Worm (Caenorhabditis elegans): ENCODE data around the gene rps-9.

DNA sequence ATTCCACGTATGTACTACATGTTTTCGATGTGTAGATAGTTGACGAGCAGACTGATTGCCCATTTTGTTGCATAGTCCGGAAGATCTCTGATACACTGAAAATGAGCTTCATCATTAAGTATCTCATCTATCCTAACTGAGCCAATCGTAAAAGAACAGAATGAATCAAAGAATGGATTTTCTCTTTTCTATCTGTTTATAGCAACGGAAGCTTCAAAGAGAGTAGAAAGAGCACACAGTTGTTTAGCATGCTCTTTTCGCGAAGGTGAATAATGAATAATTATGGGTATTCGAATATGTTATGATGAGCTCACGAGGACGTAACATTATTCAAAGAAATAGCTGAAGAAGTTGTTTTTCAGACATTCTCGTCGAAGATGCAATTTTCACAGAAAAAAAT lies 15.1 kb downstream of the rps-9 start, which contains the start of gene glb-4:
- TF ChIP-seq fkh-6 (tag; optimal IDR thresholded peaks at IDR 0.05) (no peak), sox-2 (GFP tag; IDR thresholded peaks at IDR 0.05) (no peak), ceh-24 (tag; optimal IDR thresholded peaks at IDR 0.05) (no peak)
